Fruit fly (Drosophila melanogaster) whole organism, embryonic: Measurements from ENCODE around the gene Tsp74F.

Experiments used
- C15 ChIP-seq: fragments of 200-800 bp; sonication (Bioruptor generic); IDR thresholded peaks from 3 replicates; pipeline ENCODE4 v1.3.6; 2022; ENCODE audit warnings: missing biosample characterization, missing genetic modification characterization
- CG10366 ChIP-seq: fragments of 200-800 bp; sonication (Bioruptor generic); IDR thresholded peaks from 2 replicates; pipeline ENCODE4 v1.3.6; 2022; ENCODE audit warnings: missing biosample characterization, missing genetic modification characterization
- CG11504 ChIP-seq: fragments of 200-800 bp; sonication (Bioruptor generic); optimal IDR thresholded peaks from 3 replicates; lab custom pipeline; 2019; ENCODE audit warnings: missing biosample characterization, mild to moderate bottlenecking, missing genetic modification characterization, moderate library complexity
- CG12071 ChIP-seq: fragments of 200-800 bp; sonication (Bioruptor generic); optimal IDR thresholded peaks from 3 replicates; lab custom pipeline; 2018; ENCODE audit warnings: missing biosample characterization, mild to moderate bottlenecking, missing genetic modification characterization
- CG12155 ChIP-seq: fragments of 200-800 bp; sonication (Bioruptor generic); optimal IDR thresholded peaks from 3 replicates; lab custom pipeline; 2016; ENCODE audit warnings: missing biosample characterization, missing genetic modification characterization
- CG12659 ChIP-seq: fragments of 200-800 bp; sonication (Bioruptor generic); optimal IDR thresholded peaks from 3 replicates; lab custom pipeline; 2017; ENCODE audit warnings: mild to moderate bottlenecking, missing biosample characterization, missing genetic modification reagents, missing genetic modification characterization
- CG12744 ChIP-seq: fragments of 200-800 bp; sonication (Bioruptor generic); optimal IDR thresholded peaks from 2 replicates; lab custom pipeline; 2016; ENCODE audit warnings: missing biosample characterization, missing genetic modification characterization
- CG12769 ChIP-seq: fragments of 200-800 bp; sonication (Bioruptor generic); optimal IDR thresholded peaks from 2 replicates; lab custom pipeline; 2019; ENCODE audit warnings: missing biosample characterization, mild to moderate bottlenecking, missing genetic modification characterization, moderate library complexity
- CG14965 ChIP-seq: fragments of 200-800 bp; sonication (Bioruptor generic); optimal IDR thresholded peaks from 2 replicates; lab custom pipeline; 2016; ENCODE audit warnings: missing biosample characterization, missing genetic modification characterization, borderline replicate concordance
- CG15696 ChIP-seq: fragments of 200-800 bp; sonication (Bioruptor generic); optimal IDR thresholded peaks from 2 replicates; lab custom pipeline; 2019; ENCODE audit warnings: missing biosample characterization, mild to moderate bottlenecking, missing genetic modification characterization, moderate library complexity
- CG18619 ChIP-seq: fragments of 200-800 bp; sonication (Bioruptor generic); optimal IDR thresholded peaks from 3 replicates; lab custom pipeline; 2017; ENCODE audit warnings: missing biosample characterization, mild to moderate bottlenecking, missing genetic modification characterization
- CG3065 ChIP-seq: fragments of 200-800 bp; sonication (Bioruptor generic); optimal IDR thresholded peaks from 2 replicates; lab custom pipeline; 2016; ENCODE audit warnings: missing biosample characterization, missing genetic modification characterization
- CG33557 ChIP-seq: fragments of 200-800 bp; sonication (Bioruptor generic); optimal IDR thresholded peaks from 2 replicates; lab custom pipeline; 2019; ENCODE audit warnings: missing biosample characterization, mild to moderate bottlenecking, missing genetic modification characterization, moderate library complexity
- CG34224 ChIP-seq: fragments of 200-800 bp; sonication (Bioruptor generic); IDR thresholded peaks from 3 replicates; pipeline ENCODE4 v1.3.6; 2022; ENCODE audit warnings: missing biosample characterization, missing genetic modification characterization; ENCODE audit not compliant: partially characterized antibody
- CG4820 ChIP-seq: fragments of 200-800 bp; sonication (Bioruptor generic); optimal IDR thresholded peaks from 3 replicates; lab custom pipeline; 2016; ENCODE audit warnings: missing biosample characterization, missing genetic modification characterization
- CG6272 ChIP-seq: fragments of 200-800 bp; sonication (Bioruptor generic); IDR thresholded peaks from 2 replicates; pipeline ENCODE4 v1.3.6; 2022; ENCODE audit warnings: missing biosample characterization, missing genetic modification characterization
- CG6654 ChIP-seq: fragments of 200-800 bp; sonication (Bioruptor generic); optimal IDR thresholded peaks from 2 replicates; lab custom pipeline; 2017; ENCODE audit warnings: missing biosample characterization, mild to moderate bottlenecking, missing genetic modification characterization
- CG7745 ChIP-seq: fragments of 200-800 bp; sonication (Bioruptor generic); optimal IDR thresholded peaks from 2 replicates; lab custom pipeline; 2018; ENCODE audit warnings: missing biosample characterization, mild to moderate bottlenecking, missing genetic modification characterization, moderate library complexity
- CG7987 ChIP-seq: fragments of 200-800 bp; sonication (Bioruptor generic); optimal IDR thresholded peaks from 2 replicates; lab custom pipeline; 2018; ENCODE audit warnings: missing biosample characterization, mild to moderate bottlenecking, missing genetic modification characterization, moderate library complexity
- CG8089 ChIP-seq: fragments of 200-800 bp; sonication (Bioruptor generic); optimal IDR thresholded peaks from 3 replicates; lab custom pipeline; 2016; ENCODE audit warnings: missing biosample characterization, missing genetic modification characterization
- CG8281 ChIP-seq: fragments of 200-800 bp; sonication (Bioruptor generic); optimal IDR thresholded peaks from 2 replicates; lab custom pipeline; 2018; ENCODE audit warnings: missing biosample characterization, mild to moderate bottlenecking, missing genetic modification characterization, moderate library complexity
- CG9437 ChIP-seq: fragments of 200-800 bp; sonication (Bioruptor generic); optimal IDR thresholded peaks from 2 replicates; lab custom pipeline; 2018; ENCODE audit warnings: missing biosample characterization, mild to moderate bottlenecking, missing genetic modification characterization
- CoRest ChIP-seq: fragments of 200-800 bp; sonication (Bioruptor generic); optimal IDR thresholded peaks from 3 replicates; lab custom pipeline; 2018; ENCODE audit warnings: missing biosample characterization, mild to moderate bottlenecking, missing genetic modification characterization, moderate library complexity
- Dbx ChIP-seq: fragments of 200-800 bp; sonication (Bioruptor generic); IDR thresholded peaks from 3 replicates; pipeline ENCODE4 v1.3.6; 2022; ENCODE audit warnings: missing biosample characterization, missing genetic modification characterization
- Deaf1 ChIP-seq: fragments of 200-800 bp; optimal IDR thresholded peaks from 3 replicates; lab custom pipeline; 2019; ENCODE audit warnings: missing biosample characterization, mild to moderate bottlenecking, missing genetic modification characterization, moderate library complexity
- Dll ChIP-seq: fragments of 200-800 bp; sonication (Bioruptor generic); IDR thresholded peaks from 4 replicates; pipeline ENCODE4 v1.3.6; 2022; ENCODE audit warnings: missing biosample characterization, missing genetic modification characterization; ENCODE audit not compliant: partially characterized antibody
- HHEX ChIP-seq: fragments of 200-800 bp; sonication (Bioruptor generic); optimal IDR thresholded peaks from 3 replicates; lab custom pipeline; 2017; ENCODE audit warnings: missing biosample characterization, mild to moderate bottlenecking, missing genetic modification characterization, missing genetic modification reagents
- HLH3B ChIP-seq: fragments of 200-800 bp; sonication (Bioruptor generic); IDR thresholded peaks from 2 replicates; pipeline ENCODE4 v1.3.6; 2022; ENCODE audit warnings: missing biosample characterization, missing genetic modification characterization
- HmgZ ChIP-seq: fragments of 200-800 bp; sonication (Bioruptor generic); optimal IDR thresholded peaks from 2 replicates; lab custom pipeline; 2018; ENCODE audit warnings: missing biosample characterization, mild to moderate bottlenecking, missing genetic modification characterization
- Max ChIP-seq: fragments of 200-800 bp; sonication (Bioruptor generic); optimal IDR thresholded peaks from 2 replicates; lab custom pipeline; 2016; ENCODE audit warnings: missing biosample characterization, mild to moderate bottlenecking, missing genetic modification characterization
- Meics ChIP-seq: fragments of 200-800 bp; sonication (Bioruptor generic); optimal IDR thresholded peaks from 2 replicates; lab custom pipeline; 2017; ENCODE audit warnings: missing biosample characterization, mild to moderate bottlenecking, missing genetic modification characterization
- Mes4 ChIP-seq: fragments of 200-800 bp; sonication (Bioruptor generic); optimal IDR thresholded peaks from 2 replicates; lab custom pipeline; 2016; ENCODE audit warnings: missing biosample characterization, missing genetic modification characterization
- Neu2 ChIP-seq: fragments of 200-800 bp; sonication (Bioruptor generic); optimal IDR thresholded peaks from 3 replicates; lab custom pipeline; 2016; ENCODE audit warnings: missing biosample characterization, missing genetic modification characterization, borderline replicate concordance
- Nf-YB ChIP-seq: fragments of 200-800 bp; sonication (Bioruptor generic); optimal IDR thresholded peaks from 3 replicates; lab custom pipeline; 2019; ENCODE audit warnings: missing biosample characterization, mild to moderate bottlenecking, missing genetic modification characterization, moderate library complexity
- Sox102F ChIP-seq: fragments of 200-800 bp; sonication (Bioruptor generic); optimal IDR thresholded peaks from 2 replicates; lab custom pipeline; 2018; ENCODE audit warnings: missing biosample characterization, mild to moderate bottlenecking, missing genetic modification characterization, moderate library complexity
- al ChIP-seq: fragments of 200-800 bp; sonication (Bioruptor generic); IDR thresholded peaks from 2 replicates; pipeline ENCODE4 v1.3.6; 2022; ENCODE audit warnings: missing biosample characterization, missing genetic modification characterization
- bab2 ChIP-seq: fragments of 200-800 bp; sonication (Bioruptor generic); optimal IDR thresholded peaks from 2 replicates; lab custom pipeline; 2016; ENCODE audit warnings: missing biosample characterization, missing genetic modification characterization
- bcd ChIP-seq: fragments of 200-800 bp; sonication (Bioruptor generic); optimal IDR thresholded peaks from 2 replicates; lab custom pipeline; 2017; ENCODE audit warnings: missing biosample characterization, mild to moderate bottlenecking, missing genetic modification characterization
- cg ChIP-seq: fragments of 200-800 bp; sonication (Bioruptor generic); optimal IDR thresholded peaks from 3 replicates; lab custom pipeline; 2019; ENCODE audit warnings: missing biosample characterization, mild to moderate bottlenecking, missing genetic modification characterization, moderate library complexity
- dysf ChIP-seq: fragments of 200-800 bp; sonication (Bioruptor generic); IDR thresholded peaks from 3 replicates; pipeline ENCODE4 v1.3.6; 2022; ENCODE audit warnings: missing biosample characterization, missing genetic modification characterization
- en ChIP-seq: fragments of 200-800 bp; sonication (Bioruptor generic); optimal IDR thresholded peaks from 2 replicates; lab custom pipeline; 2016; ENCODE audit warnings: missing biosample characterization, missing genetic modification characterization
- fd64A ChIP-seq: fragments of 200-800 bp; sonication (Bioruptor generic); optimal IDR thresholded peaks from 3 replicates; lab custom pipeline; 2018; ENCODE audit warnings: missing biosample characterization, mild to moderate bottlenecking, missing genetic modification characterization
- her ChIP-seq: fragments of 200-800 bp; sonication (Bioruptor generic); optimal IDR thresholded peaks from 2 replicates; lab custom pipeline; 2016; ENCODE audit warnings: missing biosample characterization, missing genetic modification characterization
- peb ChIP-seq: fragments of 200-800 bp; sonication (Bioruptor generic); IDR thresholded peaks from 2 replicates; pipeline ENCODE4 v1.3.6; 2022; ENCODE audit warnings: missing biosample characterization, missing genetic modification characterization
- pros ChIP-seq: fragments of 200-800 bp; sonication (Bioruptor generic); optimal IDR thresholded peaks from 3 replicates; lab custom pipeline; 2019; ENCODE audit warnings: missing biosample characterization, mild to moderate bottlenecking, missing genetic modification characterization, moderate library complexity
- run ChIP-seq: fragments of 200-800 bp; sonication (Bioruptor generic); optimal IDR thresholded peaks from 3 replicates; lab custom pipeline; 2018; ENCODE audit warnings: missing biosample characterization, mild to moderate bottlenecking, missing genetic modification characterization
- schlank ChIP-seq: fragments of 200-800 bp; sonication (Bioruptor generic); optimal IDR thresholded peaks from 2 replicates; lab custom pipeline; 2018; ENCODE audit warnings: missing biosample characterization, mild to moderate bottlenecking, missing genetic modification characterization
- sqz ChIP-seq: fragments of 200-800 bp; sonication (Bioruptor generic); optimal IDR thresholded peaks from 3 replicates; lab custom pipeline; 2018; ENCODE audit warnings: missing biosample characterization, mild to moderate bottlenecking, missing genetic modification characterization

Gene Tsp74F

dm6 chr3L:17856655-17857479, 38.8 kb downstream of the Tsp74F start, which contains the start of gene CG5535 (continued):
- no peak for TF ChIP-seq Dll (GFP tag; lab: Robert Waterston, UW)
- peak; percentile 26 for TF ChIP-seq CG6654 (GFP tag; lab: Kevin White, UChicago)
- peak; percentile 4 for TF ChIP-seq cg (GFP tag; lab: Kevin White, UChicago)
- peak; percentile 72 for TF ChIP-seq her (GFP tag; lab: Kevin White, UChicago)
- TF ChIP-seq CG8281: peak; percentile 59
- peak; percentile 93 for TF ChIP-seq CoRest (tag; lab: Kevin White, UChicago)
- TF ChIP-seq HLH3B: peak; percentile 45; the same call in 1 of the 2 replicates
- peak; percentile 90 for TF ChIP-seq CG18619 (GFP tag; lab: Kevin White, UChicago)
- 0 out of 3 replicates have a peak, but pooled peaks have one; percentile 14 for TF ChIP-seq CG34224 (GFP tag; lab: Robert Waterston, UW)
- TF ChIP-seq al (GFP tag; lab: Robert Waterston, UW): peak; percentile 40; the same call in 1 of the 2 replicates
- peak; percentile 90 for TF ChIP-seq Meics (GFP tag; lab: Kevin White, UChicago)
- TF ChIP-seq CG12071 (GFP tag; lab: Kevin White, UChicago): peak; percentile 63
- peak; percentile 61 for TF ChIP-seq CG15696 (tag; lab: Kevin White, UChicago)
- TF ChIP-seq Neu2: no peak
- no peak; the same call in 1 of the 3 replicates for TF ChIP-seq Dbx (GFP tag; lab: Robert Waterston, UW)
- peak; percentile 66 for TF ChIP-seq HHEX (GFP tag; lab: Kevin White, UChicago)
- TF ChIP-seq schlank (tag; lab: Kevin White, UChicago): peak; percentile 65
- peak; percentile 61 for TF ChIP-seq CG12155 (GFP tag; lab: Kevin White, UChicago)
- TF ChIP-seq CG9437 (GFP tag; lab: Kevin White, UChicago): peak; percentile 93
- peak; percentile 45 for TF ChIP-seq Deaf1 (tag; lab: Kevin White, UChicago)
- no peak for TF ChIP-seq sqz
- peak; percentile 79 for TF ChIP-seq CG33557
- TF ChIP-seq C15: 0 out of 3 replicates have a peak, but pooled peaks have one; percentile 6
- peak; percentile 58 for TF ChIP-seq run
- peak; percentile 75 for TF ChIP-seq CG12769 (tag; lab: Kevin White, UChicago)
- TF ChIP-seq Max (GFP tag; lab: Kevin White, UChicago): peak; percentile 48
- TF ChIP-seq CG10366 (GFP tag; lab: Robert Waterston, UW): peak; percentile 69
- no peak for TF ChIP-seq CG8089 (GFP tag; lab: Kevin White, UChicago)
- peak; percentile 73 for TF ChIP-seq Nf-YB (GFP tag; lab: Kevin White, UChicago)
- TF ChIP-seq CG14965 (GFP tag; lab: Kevin White, UChicago): no peak
- peak; percentile 55 for TF ChIP-seq CG6272
- TF ChIP-seq Sox102F (GFP tag; lab: Kevin White, UChicago): peak; percentile 80
- TF ChIP-seq peb: 0 out of 2 replicates have a peak, but pooled peaks have one; percentile 39
- no peak for TF ChIP-seq CG7745 (tag; lab: Kevin White, UChicago)
- TF ChIP-seq bcd (GFP tag; lab: Kevin White, UChicago): peak; percentile 88
- TF ChIP-seq CG3065: no peak
- no peak for TF ChIP-seq CG12744
- peak; percentile 90 for TF ChIP-seq CG11504 (tag; lab: Kevin White, UChicago)
- peak; percentile 41 for TF ChIP-seq bab2 (GFP tag; lab: Kevin White, UChicago)
- peak; percentile 93 for TF ChIP-seq CG12659 (GFP tag; lab: Kevin White, UChicago)
- no peak for TF ChIP-seq fd64A (GFP tag; lab: Kevin White, UChicago)
- peak; percentile 24 for TF ChIP-seq en (GFP tag; lab: Kevin White, UChicago)
- peak; percentile 42 for TF ChIP-seq CG4820 (GFP tag; lab: Kevin White, UChicago)
- TF ChIP-seq dysf (GFP tag; lab: Robert Waterston, UW): peak; percentile 69
- TF ChIP-seq Mes4: no peak
- peak; percentile 50 for TF ChIP-seq CG7987 (GFP tag; lab: Kevin White, UChicago)
- peak; percentile 63 for TF ChIP-seq pros
- peak; percentile 44 for TF ChIP-seq HmgZ (tag; lab: Kevin White, UChicago)
